Fruit fly (Drosophila melanogaster): ENCODE results near the gene cdm.

cdm gene

dm6 chr3R:18164052-18164722, 19.1 kb downstream of the cdm start, which contains the start of the genes CG7218 and Cbp20 (continued):
- TF ChIP-seq CG4820 (GFP tag; optimal IDR thresholded peaks at IDR 0.05) (peak; percentile 57), vfl (GFP tag; optimal IDR thresholded peaks at IDR 0.05) (peak; percentile 75), E2f1 (GFP tag; IDR thresholded peaks at IDR 0.05) (peak; percentile 76), CG17829 (tag; optimal IDR thresholded peaks at IDR 0.05) (peak; percentile 75), Lpt (GFP tag; optimal IDR thresholded peaks at IDR 0.05) (no peak), amos (GFP tag; IDR thresholded peaks at IDR 0.05; ENCODE audit: partially characterized antibody) (peak; percentile 81), Tbp (GFP tag; optimal IDR thresholded peaks at IDR 0.05) (no peak), gcm2 (GFP tag; optimal IDR thresholded peaks at IDR 0.05) (no peak), nom (GFP tag; optimal IDR thresholded peaks at IDR 0.05) (no peak), h (optimal IDR thresholded peaks at IDR 0.05) (no peak), Poxn (GFP tag; IDR thresholded peaks at IDR 0.05) (peak; percentile 13; the same call in 1 of the 2 replicates), CG16815 (GFP tag; optimal IDR thresholded peaks at IDR 0.05) (peak; percentile 10), CG12659 (GFP tag; optimal IDR thresholded peaks at IDR 0.05) (peak; percentile 86), CG13624 (GFP tag; optimal IDR thresholded peaks at IDR 0.05) (peak; percentile 53), Sin3A (optimal IDR thresholded peaks at IDR 0.05) (peak; percentile 38), Max (GFP tag; optimal IDR thresholded peaks at IDR 0.05) (peak; percentile 76), btn (GFP tag; optimal IDR thresholded peaks at IDR 0.05) (no peak), CG3726 (GFP tag; IDR thresholded peaks at IDR 0.05) (no peak), fd3F (GFP tag; optimal IDR thresholded peaks at IDR 0.05) (peak; percentile 74), dati (GFP tag; IDR thresholded peaks at IDR 0.05) (0 out of 2 replicates have a peak, but pooled peaks have one; percentile 26), CG14667 (GFP tag; IDR thresholded peaks at IDR 0.05) (peak; percentile 58; the same call in 1 of the 2 replicates), CG31441 (GFP tag; IDR thresholded peaks at IDR 0.05) (peak; percentile 65), Oaz (GFP tag; IDR thresholded peaks at IDR 0.05) (no peak), hkb (optimal IDR thresholded peaks at IDR 0.05) (no peak), hkb (GFP tag; IDR thresholded peaks at IDR 0.05) (peak; percentile 59), CG3847 (GFP tag; IDR thresholded peaks at IDR 0.05) (peak; percentile 82), CG15011 (GFP tag; optimal IDR thresholded peaks at IDR 0.05) (no peak), cas (GFP tag; IDR thresholded peaks at IDR 0.05) (peak; percentile 41; the same call in 1 of the 2 replicates), bsh (GFP tag; optimal IDR thresholded peaks at IDR 0.05) (peak in 1 of 2 experiments; percentile 43), CG8359 (GFP tag; optimal IDR thresholded peaks at IDR 0.05; ENCODE audit: borderline replicate concordance) (no peak), CG7786 (GFP tag; optimal IDR thresholded peaks at IDR 0.05) (peak; percentile 48), nerfin-1 (tag; optimal IDR thresholded peaks at IDR 0.05) (peak; percentile 50), phol (tag; optimal IDR thresholded peaks at IDR 0.05) (peak; percentile 64), Elba2 (GFP tag; optimal IDR thresholded peaks at IDR 0.05) (peak; percentile 25), CG1832 (GFP tag; optimal IDR thresholded peaks at IDR 0.05) (no peak), Dip3 (GFP tag; optimal IDR thresholded peaks at IDR 0.05) (peak; percentile 60), CG8944 (GFP tag; optimal IDR thresholded peaks at IDR 0.05) (peak; percentile 50), gsb (GFP tag; IDR thresholded peaks at IDR 0.05) (no peak), ara (GFP tag; IDR thresholded peaks at IDR 0.05) (0 out of 2 replicates have a peak, but pooled peaks have one; percentile 22), CG3995 (GFP tag; optimal IDR thresholded peaks at IDR 0.05) (peak; percentile 97), emc (GFP tag; optimal IDR thresholded peaks at IDR 0.05) (peak; percentile 33), CG16813 (GFP tag; IDR thresholded peaks at IDR 0.05; ENCODE audit: partially characterized antibody) (peak; percentile 85), CG4404 (GFP tag; IDR thresholded peaks at IDR 0.05) (no peak; the same call in 1 of the 2 replicates), CG6765 (GFP tag; optimal IDR thresholded peaks at IDR 0.05) (no peak), BtbVII (GFP tag; optimal IDR thresholded peaks at IDR 0.05) (no peak)
